Fruit fly (Drosophila melanogaster): Measurements from ENCODE around the gene sip2.

DNA sequence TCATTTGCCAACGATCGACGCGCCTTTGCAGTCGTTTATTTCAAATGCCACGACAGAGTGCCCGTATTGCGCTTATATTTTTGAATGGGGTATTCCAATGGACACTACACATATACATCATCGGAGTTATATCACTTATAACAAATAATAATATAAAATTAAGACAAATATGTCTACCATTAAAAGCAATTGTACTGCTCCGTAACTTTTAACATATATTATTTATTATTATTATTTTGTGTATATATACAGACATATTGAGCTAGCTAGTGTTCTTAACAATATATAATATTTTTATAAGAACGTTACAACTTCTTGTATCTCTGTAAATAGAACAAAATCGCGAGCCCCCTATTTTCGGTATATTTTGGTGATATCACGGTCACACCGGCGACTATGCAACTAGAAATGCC lies at the start of gene sip2, which contains the start of gene Coprox:
- TF ChIP-seq kni (GFP tag; optimal IDR thresholded peaks at IDR 0.05) (peak; percentile 30), CTCF (GFP tag; optimal IDR thresholded peaks at IDR 0.05) (no peak), Abd-B (GFP tag; optimal IDR thresholded peaks at IDR 0.05) (peak; percentile 63), Tbp (GFP tag; optimal IDR thresholded peaks at IDR 0.05) (no peak), CG18764 (GFP tag; optimal IDR thresholded peaks at IDR 0.05) (peak; percentile 19)

Measured in whole organism, embryonic.